Worm (Caenorhabditis elegans) whole organism, L4/young adult: ENCODE measurements around the gene Y61B8A.6.

Source experiments
- W03F9.2 ChIP-seq: fragments of 150-350 bp; optimal IDR thresholded peaks from 2 replicates; lab custom pipeline; 2014; ENCODE audit warnings: missing biosample characterization, missing genetic modification characterization
- dao-5 ChIP-seq: sonication (generic microtip); optimal IDR thresholded peaks from 2 replicates; lab custom pipeline; 2016; ENCODE audit warnings: missing genotype, missing genetic modification characterization, moderate library complexity, missing compliant biosample characterization
- him-1 ChIP-seq: sonication (generic microtip); optimal IDR thresholded peaks from 2 replicates; lab custom pipeline; 2016; ENCODE audit warnings: missing genotype, missing genetic modification reagents, missing genetic modification characterization, missing compliant biosample characterization

Y61B8A.6 gene

ce11 chrV:17251364-17251961 lies at the start of gene Y61B8A.6:
Gene Y61B8A.6 (plus strand): TSS chrV:17251911.
- TF ChIP-seq W03F9.2 (no peak), him-1 (no peak), dao-5 (tag; lab: Kevin White, UChicago) (no peak)

- TF ChIP-seq him-1 (no peak), dao-5 (tag; lab: Kevin White, UChicago) (no peak), W03F9.2 (no peak)
Measured at ce11 chrV:17206469-17206868, 45.2 kb upstream of the Y61B8A.6 start.

ce11 chrV:17208045-17208444 lies 43.7 kb upstream of the Y61B8A.6 start, which contains the start of gene Y68A4A.13:
Gene Y68A4A.13 (minus strand): TSS chrV:17208145.
- TF ChIP-seq him-1 (no peak), dao-5 (tag; lab: Kevin White, UChicago) (no peak), W03F9.2 (no peak)

- TF ChIP-seq W03F9.2: no peak
Measured at ce11 chrV:17211989-17212731, 39.6 kb upstream of the Y61B8A.6 start, which contains the start of gene srh-236. Gene srh-236 (minus strand): TSS chrV:17212039.

ce11 chrV:17212743-17213142 lies 39.0 kb upstream of the Y61B8A.6 start, which contains the start of gene srh-113:
Gene srh-113 (plus strand): TSS chrV:17213043.
- TF ChIP-seq him-1: no peak
- TF ChIP-seq dao-5 (tag; lab: Kevin White, UChicago): no peak
- TF ChIP-seq W03F9.2: no peak

- TF ChIP-seq W03F9.2 (no peak), him-1 (no peak), dao-5 (tag; lab: Kevin White, UChicago) (no peak)
Measured at ce11 chrV:17215602-17216001, 36.1 kb upstream of the Y61B8A.6 start.

- no peak for TF ChIP-seq W03F9.2
- TF ChIP-seq dao-5 (tag; lab: Kevin White, UChicago): no peak
- TF ChIP-seq him-1: no peak
Measured at ce11 chrV:17217690-17218089, 34.0 kb upstream of the Y61B8A.6 start, which contains the start of gene srbc-62. Gene srbc-62 (plus strand): TSS chrV:17217990.

ce11 chrV:17220345-17220744 lies 31.4 kb upstream of the Y61B8A.6 start, which contains the start of gene srh-109:
Gene srh-109 (minus strand): TSS chrV:17220445.
- TF ChIP-seq him-1: no peak
- TF ChIP-seq dao-5 (tag; lab: Kevin White, UChicago): no peak

ce11 chrV:17223305-17223704 lies 28.4 kb upstream of the Y61B8A.6 start, which contains the start of gene srh-252:
Gene srh-252 (minus strand): TSS chrV:17223405.
- no peak for TF ChIP-seq W03F9.2

ce11 chrV:17225389-17225788 lies 26.3 kb upstream of the Y61B8A.6 start, which contains the start of gene scl-25:
Gene scl-25 (plus strand): TSS chrV:17225689.
- TF ChIP-seq him-1: no peak
- no peak for TF ChIP-seq dao-5 (tag; lab: Kevin White, UChicago)
- no peak for TF ChIP-seq W03F9.2

ce11 chrV:17226119-17226518 lies 25.6 kb upstream of the Y61B8A.6 start, which contains the start of gene srh-112:
Gene srh-112 (minus strand): TSS chrV:17226219.
- TF ChIP-seq dao-5 (tag; lab: Kevin White, UChicago) (no peak), him-1 (no peak)

- TF ChIP-seq dao-5 (tag; lab: Kevin White, UChicago): no peak
- no peak for TF ChIP-seq W03F9.2
Measured at ce11 chrV:17232403-17232802, 19.3 kb upstream of the Y61B8A.6 start.

ce11 chrV:17236345-17236744 lies 15.4 kb upstream of the Y61B8A.6 start, which contains the start of gene T19C9.10:
Gene T19C9.10 (plus strand): TSS chrV:17236592.
- no peak for TF ChIP-seq dao-5 (tag; lab: Kevin White, UChicago)
- no peak for TF ChIP-seq him-1
- TF ChIP-seq W03F9.2: no peak

- TF ChIP-seq him-1: no peak
- no peak for TF ChIP-seq W03F9.2
- TF ChIP-seq dao-5 (tag; lab: Kevin White, UChicago): no peak
Measured at ce11 chrV:17238799-17239198, 12.9 kb upstream of the Y61B8A.6 start, which contains the start of gene T19C9.8. Gene T19C9.8 (plus strand): TSS chrV:17239097.
